Worm (Caenorhabditis elegans) whole organism, L4 larva: ENCODE measurements around the gene W08E12.2.
A peak's percentile ranks its signal among the peaks of the same experiment; 100 is the strongest.

Source experiments
- F44E2.7 ChIP-seq: fragments of 200-800 bp; sonication (Bioruptor generic); IDR thresholded peaks from 2 replicates; pipeline ENCODE4 v2.1.2; 2022; ENCODE audit warnings: missing genetic modification characterization, missing compliant biosample characterization
- T26A8.4 ChIP-seq: fragments of 200-800 bp; sonication (Bioruptor generic); IDR thresholded peaks from 2 replicates; pipeline ENCODE4 v1.3.6; 2022; ENCODE audit warnings: missing genetic modification characterization, missing compliant biosample characterization
- aha-1 ChIP-seq: fragments of 150-350 bp; peaks from one replicate; lab custom pipeline; 2014; ENCODE audit warnings: missing biosample characterization, missing genetic modification characterization
- ces-1 ChIP-seq: fragments of 150-350 bp; sonication (generic microtip); optimal IDR thresholded peaks from 4 replicates; lab custom pipeline; 2014; ENCODE audit warnings: missing biosample characterization, missing genetic modification reagents, missing genetic modification characterization
- lin-29 ChIP-seq: fragments of 200-800 bp; sonication (Bioruptor generic); IDR thresholded peaks from 2 replicates; pipeline ENCODE4 v1.3.6; 2022; ENCODE audit warnings: missing genetic modification reagents, missing genetic modification characterization, missing compliant biosample characterization
- madf-5 ChIP-seq, 2 experiments: fragments of 200-800 bp; sonication (Bioruptor generic); IDR thresholded peaks; 2 replicates each; pipeline ENCODE4 v1.3.6; 2022; ENCODE audit warnings: missing compliant biosample characterization in 2 of 2, missing genetic modification characterization in 2 of 2
- mep-1 ChIP-seq: fragments of 150-350 bp; sonication (generic microtip); optimal IDR thresholded peaks from 3 replicates; lab custom pipeline; 2014; ENCODE audit warnings: missing biosample characterization, missing genetic modification characterization
- mes-2 ChIP-seq: sonication (generic microtip); optimal IDR thresholded peaks from 2 replicates; lab custom pipeline; 2016; ENCODE audit warnings: missing genotype, mild to moderate bottlenecking, missing genetic modification characterization, missing compliant biosample characterization; ENCODE audit not compliant: poor library complexity, severe bottlenecking
- tag-97 ChIP-seq: fragments of 200-800 bp; sonication (Bioruptor generic); IDR thresholded peaks from 2 replicates; pipeline ENCODE4 v1.3.6; 2022; ENCODE audit warnings: missing genetic modification characterization, missing compliant biosample characterization
- unc-62 ChIP-seq, 3 experiments: fragments of 150-350 bp in 1 of 3; sonication (generic microtip); optimal IDR thresholded peaks in 2 of 3; peaks in 1 of 3; 1 replicate in 1 of 3; 2 replicates in 2 of 3; lab custom pipeline; 2014 to 2017; ENCODE audit warnings: missing biosample characterization in 3 of 3, missing genetic modification characterization in 3 of 3, missing genetic modification reagents in 3 of 3, missing genotype in 1 of 3
- vab-7 ChIP-seq: fragments of 200-800 bp; sonication (Bioruptor generic); IDR thresholded peaks from 2 replicates; pipeline ENCODE4 v1.3.6; 2022; ENCODE audit warnings: missing genetic modification reagents, missing genetic modification characterization, missing compliant biosample characterization

Gene W08E12.2

DNA sequence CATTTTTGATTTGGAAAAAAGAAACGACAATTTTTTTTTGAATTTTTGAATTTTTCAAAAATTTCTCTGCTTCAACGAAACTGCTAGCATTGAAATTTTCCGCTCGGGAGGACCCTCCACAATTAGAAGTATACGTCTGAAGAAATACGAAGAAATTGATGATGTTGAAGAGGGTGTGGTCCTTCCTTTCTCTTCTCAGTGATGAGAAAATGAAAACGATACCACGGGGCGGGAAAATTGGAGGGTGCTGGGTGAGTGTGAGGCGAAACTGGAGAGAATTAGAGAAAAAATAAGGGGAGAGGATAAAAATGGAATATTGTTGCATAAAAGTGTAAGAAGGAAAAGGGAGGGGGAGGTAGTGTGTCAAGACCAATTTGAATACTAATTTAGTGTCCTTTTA is 46.3 kb downstream of the W08E12.2 start:
- TF ChIP-seq vab-7 (GFP tag; lab: Robert Waterston, UW) (no peak), mep-1 (no peak), T26A8.4 (GFP tag; lab: Robert Waterston, UW) (no peak), unc-62 (GFP tag; optimal IDR thresholded peaks at IDR 0.05 in 1 of 2; lab: Kevin White, UChicago) (no peak), unc-62 (tag; optimal IDR thresholded peaks at IDR 0.05; lab: Kevin White, UChicago) (no peak), tag-97 (GFP tag; lab: Robert Waterston, UW) (no peak), lin-29 (no peak), ces-1 (GFP tag; lab: Kevin White, UChicago) (no peak), aha-1 (tag; lab: Kevin White, UChicago) (no peak), F44E2.7 (GFP tag; lab: Robert Waterston, UW) (no peak)

- no peak for TF ChIP-seq mes-2
- peak; percentile 16 for TF ChIP-seq aha-1 (tag; lab: Kevin White, UChicago)
- no peak for TF ChIP-seq madf-5 (GFP tag; IDR thresholded peaks at IDR 0.05; lab: Robert Waterston, UW)
These were observed 49.1 kb downstream of the W08E12.2 start, which contains the start of gene F42A6.1 for ce11 chrIV:3354757-3355156. TSS of gene F42A6.1 (plus strand) at chrIV:3355057.
